Fruit fly (Drosophila melanogaster) whole organism, pupa: ENCODE results near the gene Cad86C.

ENCODE experiments used
- CG10348 ChIP-seq: fragments of 200-800 bp; sonication (Bioruptor generic); IDR thresholded peaks from 2 replicates; pipeline ENCODE4 v1.3.6; 2022; ENCODE audit warnings: missing biosample characterization, missing genetic modification characterization
- CG12605 ChIP-seq: fragments of 200-800 bp; sonication (Bioruptor generic); IDR thresholded peaks from 2 replicates; pipeline ENCODE4 v1.3.6; 2022; ENCODE audit warnings: missing biosample characterization, missing genetic modification characterization
- CG13204 ChIP-seq: fragments of 200-800 bp; sonication (Bioruptor generic); optimal IDR thresholded peaks from 2 replicates; lab custom pipeline; 2018; ENCODE audit warnings: missing biosample characterization, mild to moderate bottlenecking, missing genetic modification characterization, moderate library complexity
- CG14655 ChIP-seq: fragments of 200-800 bp; sonication (Bioruptor generic); optimal IDR thresholded peaks from 3 replicates; lab custom pipeline; 2017; ENCODE audit warnings: mild to moderate bottlenecking, missing biosample characterization, missing genetic modification reagents, missing genetic modification characterization
- CG15710 ChIP-seq: fragments of 200-800 bp; sonication (Bioruptor generic); optimal IDR thresholded peaks from 2 replicates; lab custom pipeline; 2018; ENCODE audit warnings: missing biosample characterization, mild to moderate bottlenecking, missing genetic modification characterization, moderate library complexity
- CG17806 ChIP-seq: fragments of 200-800 bp; sonication (Bioruptor generic); optimal IDR thresholded peaks from 2 replicates; lab custom pipeline; 2018; ENCODE audit warnings: missing biosample characterization, mild to moderate bottlenecking, missing genetic modification characterization, moderate library complexity
- CG32121 ChIP-seq: fragments of 200-800 bp; sonication (Bioruptor generic); IDR thresholded peaks from 2 replicates; pipeline ENCODE4 v1.3.6; 2022; ENCODE audit warnings: missing biosample characterization, missing genetic modification characterization
- CG34367 ChIP-seq: fragments of 200-800 bp; sonication (Bioruptor generic); optimal IDR thresholded peaks from 2 replicates; lab custom pipeline; 2018; ENCODE audit warnings: missing biosample characterization, mild to moderate bottlenecking, missing genetic modification characterization
- CG4496 ChIP-seq: fragments of 200-800 bp; sonication (Bioruptor generic); IDR thresholded peaks from 3 replicates; pipeline ENCODE4 v1.3.6; 2022; ENCODE audit warnings: missing biosample characterization, missing genetic modification characterization
- CG8159 ChIP-seq: fragments of 200-800 bp; sonication (Bioruptor generic); optimal IDR thresholded peaks from 3 replicates; lab custom pipeline; 2018; ENCODE audit warnings: missing biosample characterization, mild to moderate bottlenecking, missing genetic modification characterization, moderate library complexity
- CG8301 ChIP-seq: fragments of 200-800 bp; sonication (Bioruptor generic); optimal IDR thresholded peaks from 2 replicates; lab custom pipeline; 2018; ENCODE audit warnings: missing biosample characterization, mild to moderate bottlenecking, missing genetic modification characterization
- CG9948 ChIP-seq: fragments of 200-800 bp; sonication (Bioruptor generic); optimal IDR thresholded peaks from 2 replicates; lab custom pipeline; 2018; ENCODE audit warnings: missing biosample characterization, mild to moderate bottlenecking, missing genetic modification characterization, moderate library complexity
- D1 ChIP-seq: fragments of 200-800 bp; sonication (Bioruptor generic); optimal IDR thresholded peaks from 2 replicates; lab custom pipeline; 2018; ENCODE audit warnings: missing biosample characterization, mild to moderate bottlenecking, missing genetic modification characterization, moderate library complexity
- EcR ChIP-seq: fragments of 200-800 bp; sonication (Bioruptor generic); optimal IDR thresholded peaks from 3 replicates; lab custom pipeline; 2019; ENCODE audit warnings: missing biosample characterization, missing genetic modification characterization, mild to moderate bottlenecking, moderate library complexity, missing genetic modification reagents
- Ets98B ChIP-seq: fragments of 200-800 bp; sonication (Bioruptor generic); IDR thresholded peaks from 2 replicates; pipeline ENCODE4 v1.3.6; 2022; ENCODE audit warnings: missing biosample characterization, missing genetic modification characterization
- Pif1A ChIP-seq: fragments of 200-800 bp; sonication (Bioruptor generic); optimal IDR thresholded peaks from 3 replicates; lab custom pipeline; 2016; ENCODE audit warnings: missing biosample characterization, missing genetic modification characterization
- Pif1B ChIP-seq: fragments of 200-800 bp; sonication (Bioruptor generic); optimal IDR thresholded peaks from 3 replicates; lab custom pipeline; 2016; ENCODE audit warnings: missing biosample characterization, missing genetic modification characterization
- Snoo ChIP-seq: fragments of 200-800 bp; sonication (Bioruptor generic); optimal IDR thresholded peaks from 3 replicates; lab custom pipeline; 2017; ENCODE audit warnings: missing biosample characterization, mild to moderate bottlenecking, missing genetic modification characterization, inconsistent platforms
- fd96Ca ChIP-seq: fragments of 200-800 bp; sonication (Bioruptor generic); IDR thresholded peaks from 3 replicates; pipeline ENCODE4 v1.3.6; 2022; ENCODE audit warnings: missing biosample characterization, missing genetic modification characterization
- gl ChIP-seq: fragments of 200-800 bp; sonication (Bioruptor generic); optimal IDR thresholded peaks from 2 replicates; lab custom pipeline; 2018; ENCODE audit warnings: missing biosample characterization, mild to moderate bottlenecking, missing genetic modification characterization
- rn ChIP-seq: fragments of 200-800 bp; sonication (Bioruptor generic); IDR thresholded peaks from 2 replicates; pipeline ENCODE4 v1.3.6; 2022; ENCODE audit warnings: missing biosample characterization, missing genetic modification characterization

Gene Cad86C

DNA sequence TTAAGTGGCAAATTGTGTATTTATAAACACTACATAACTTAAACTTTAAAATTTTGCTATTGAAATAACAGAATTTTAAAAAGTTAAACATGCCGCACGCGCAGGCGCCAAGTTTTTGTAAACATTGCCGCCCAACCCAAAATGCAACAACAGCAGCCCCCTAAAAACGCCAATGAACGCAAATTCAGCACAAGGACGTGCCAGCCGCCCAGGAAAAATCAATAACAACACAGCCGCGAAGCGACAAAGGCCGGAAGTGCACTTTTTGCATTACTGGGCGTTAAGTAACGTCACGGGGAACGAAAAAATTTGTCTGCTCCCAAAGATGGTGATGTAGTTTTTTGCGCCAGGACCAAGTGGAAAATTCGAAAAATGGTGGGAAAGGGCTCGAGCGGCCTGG lies 45.9 kb downstream of the Cad86C start, which contains the start of gene CG4596:
Gene CG4596 (plus strand): TSS at position 219 of the 400 bp plus-strand sequence.
- no peak for TF ChIP-seq CG17806 (tag; lab: Kevin White, UChicago)
- no peak for TF ChIP-seq fd96Ca (GFP tag; lab: Robert Waterston, UW)
- no peak for TF ChIP-seq EcR (GFP tag; lab: Kevin White, UChicago)
- no peak for TF ChIP-seq CG10348 (GFP tag; lab: Robert Waterston, UW)

DNA sequence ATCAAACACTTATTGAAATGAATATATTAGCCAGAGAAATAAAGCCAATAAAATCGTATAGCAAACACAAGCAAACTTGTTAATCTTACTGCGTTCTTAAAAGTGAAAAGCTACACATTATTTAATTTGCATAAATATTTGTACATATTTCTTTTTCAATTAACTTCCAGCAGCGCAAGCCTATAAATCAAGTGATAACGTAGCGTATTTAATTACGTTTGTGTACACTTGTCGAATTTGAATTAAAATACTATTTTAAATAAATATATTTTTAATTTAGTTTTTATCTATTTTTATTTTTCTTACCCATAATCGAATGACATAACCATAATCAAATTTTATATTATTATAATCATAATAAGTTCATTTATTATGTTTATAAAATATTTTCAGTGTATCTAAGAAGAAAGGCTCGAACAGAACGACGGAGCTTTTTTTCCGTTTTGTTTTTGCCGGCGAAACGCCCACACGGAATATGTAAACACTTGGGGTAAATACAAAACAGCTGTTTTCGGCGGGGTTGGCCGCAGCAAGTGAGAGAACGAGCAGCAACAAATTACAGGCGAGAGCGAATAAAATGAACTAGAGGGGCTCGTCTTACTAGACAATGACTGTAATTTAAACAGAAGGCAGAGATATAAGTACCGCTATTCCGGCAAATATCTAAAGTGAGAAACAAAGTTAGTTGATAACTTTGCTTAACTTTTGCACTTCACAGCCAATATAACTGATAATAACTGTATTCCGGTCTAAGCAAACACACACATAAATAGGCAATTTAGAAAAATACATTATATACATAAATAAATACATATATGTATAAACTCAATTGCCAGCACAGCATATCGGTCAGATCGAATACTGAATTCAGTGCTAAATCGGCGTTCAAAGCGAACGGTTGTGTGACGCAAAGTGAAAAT lies 48.9 kb downstream of the Cad86C start, which contains the start of gene Sodh2:
Gene Sodh2 (plus strand): TSS at position 870 of the 920 bp plus-strand sequence.
- peak; percentile 88 for TF ChIP-seq CG4496
- peak; percentile 17 for TF ChIP-seq gl (tag; lab: Kevin White, UChicago)
- peak; percentile 53 for TF ChIP-seq CG15710 (tag; lab: Kevin White, UChicago)
- TF ChIP-seq EcR (GFP tag; lab: Kevin White, UChicago), result no peak
- TF ChIP-seq CG9948 (tag; lab: Kevin White, UChicago), result peak; percentile 61
- TF ChIP-seq Ets98B (GFP tag; lab: Robert Waterston, UW), result peak; percentile 90
- peak; percentile 62 for TF ChIP-seq Pif1B (GFP tag; lab: Kevin White, UChicago)
- peak; percentile 91 for TF ChIP-seq fd96Ca (GFP tag; lab: Robert Waterston, UW)
- TF ChIP-seq CG32121, result peak; percentile 82
- no peak for TF ChIP-seq CG34367 (tag; lab: Kevin White, UChicago)
- TF ChIP-seq CG8159 (tag; lab: Kevin White, UChicago), result peak; percentile 73
- TF ChIP-seq CG8301 (tag; lab: Kevin White, UChicago), result peak; percentile 33
- peak; percentile 82 for TF ChIP-seq D1 (tag; lab: Kevin White, UChicago)
- TF ChIP-seq Snoo (tag; lab: Kevin White, UChicago), result peak; percentile 64
- TF ChIP-seq Pif1A (GFP tag; lab: Kevin White, UChicago), result peak; percentile 64
- TF ChIP-seq rn, result peak; percentile 36; the same call in 1 of the 2 replicates
- peak; percentile 13 for TF ChIP-seq CG13204 (GFP tag; lab: Kevin White, UChicago)
- peak; percentile 71 for TF ChIP-seq CG10348 (GFP tag; lab: Robert Waterston, UW)
- TF ChIP-seq CG14655 (GFP tag; lab: Kevin White, UChicago), result peak; percentile 61
- peak; percentile 50 for TF ChIP-seq CG17806 (tag; lab: Kevin White, UChicago)
- peak; percentile 50 for TF ChIP-seq CG12605

DNA sequence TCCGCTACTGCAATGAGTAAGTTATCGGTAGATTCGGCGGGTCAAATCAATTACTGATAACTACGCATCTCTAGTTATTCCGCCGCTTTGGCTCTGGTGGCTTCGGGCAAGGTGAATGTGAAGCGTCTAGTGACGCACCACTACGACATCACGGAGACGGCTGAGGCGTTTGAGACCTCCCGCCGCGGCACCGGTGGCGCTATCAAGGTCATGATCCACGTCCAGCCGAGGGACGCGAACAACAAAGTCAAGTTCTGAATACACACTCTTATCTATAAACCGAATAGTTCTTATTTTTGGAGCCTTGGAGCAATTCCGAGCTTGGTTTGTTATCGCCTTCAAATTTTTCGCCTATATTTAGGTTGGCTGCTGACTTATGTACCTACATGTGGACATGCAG lies 50.9 kb downstream of the Cad86C start:
- TF ChIP-seq Pif1A (GFP tag; lab: Kevin White, UChicago) (no peak), rn (no peak), CG13204 (GFP tag; lab: Kevin White, UChicago) (no peak)

DNA sequence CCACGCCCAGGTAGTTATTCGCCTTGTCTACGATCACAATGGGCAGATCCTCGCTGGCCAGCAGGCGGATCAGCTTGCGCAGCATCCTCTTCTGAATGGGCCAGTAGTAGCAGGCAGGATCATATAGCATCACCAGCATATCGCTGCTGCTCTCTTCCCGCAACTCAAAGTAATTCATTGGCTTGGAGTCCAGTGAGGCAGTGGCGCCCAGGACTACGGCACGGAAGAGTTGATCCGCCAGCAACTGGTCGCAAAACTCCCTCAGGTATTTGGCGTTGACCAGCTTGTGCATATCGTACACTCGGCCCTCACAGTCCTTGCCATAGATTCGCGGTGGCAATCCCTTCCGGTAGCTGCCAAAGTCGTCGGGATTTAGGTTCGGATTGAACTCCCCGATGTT lies 51.7 kb downstream of the Cad86C start:
- TF ChIP-seq fd96Ca (GFP tag; lab: Robert Waterston, UW), result no peak
- TF ChIP-seq CG12605, result no peak
- no peak for TF ChIP-seq CG8301 (tag; lab: Kevin White, UChicago)
- TF ChIP-seq EcR (GFP tag; lab: Kevin White, UChicago), result no peak
- no peak for TF ChIP-seq CG8159 (tag; lab: Kevin White, UChicago)
- TF ChIP-seq CG32121, result no peak
- TF ChIP-seq CG34367 (tag; lab: Kevin White, UChicago), result no peak
- TF ChIP-seq gl (tag; lab: Kevin White, UChicago), result no peak
- TF ChIP-seq Pif1B (GFP tag; lab: Kevin White, UChicago), result no peak
- TF ChIP-seq CG15710 (tag; lab: Kevin White, UChicago), result no peak

DNA sequence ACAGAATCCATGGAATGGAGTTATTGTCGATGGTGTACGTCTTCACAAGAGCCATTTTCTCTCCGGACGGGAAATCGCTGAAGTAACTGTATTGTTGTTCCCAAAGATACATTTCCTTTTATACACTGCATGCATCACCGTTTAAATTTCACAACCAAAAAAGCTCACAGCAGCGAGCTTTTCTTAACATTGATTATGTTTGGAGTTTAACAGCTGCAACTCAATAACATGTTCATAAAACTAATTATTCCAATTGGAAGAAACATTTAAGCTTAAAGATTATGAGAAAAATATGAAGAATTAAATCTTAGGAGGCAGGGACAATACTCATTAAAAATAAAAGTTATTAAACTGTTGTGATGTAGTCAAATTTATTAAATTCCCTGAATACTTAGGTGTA lies 52.3 kb downstream of the Cad86C start, which contains the start of gene CG14695:
Gene CG14695 (minus strand): TSS at position 101 of the 400 bp plus-strand sequence.
- TF ChIP-seq CG14655 (GFP tag; lab: Kevin White, UChicago), result no peak
- no peak for TF ChIP-seq CG13204 (GFP tag; lab: Kevin White, UChicago)
- no peak for TF ChIP-seq EcR (GFP tag; lab: Kevin White, UChicago)
- TF ChIP-seq CG10348 (GFP tag; lab: Robert Waterston, UW), result no peak
- TF ChIP-seq CG17806 (tag; lab: Kevin White, UChicago), result no peak
- no peak for TF ChIP-seq fd96Ca (GFP tag; lab: Robert Waterston, UW)
- TF ChIP-seq CG9948 (tag; lab: Kevin White, UChicago), result no peak
- no peak for TF ChIP-seq Snoo (tag; lab: Kevin White, UChicago)
- TF ChIP-seq D1 (tag; lab: Kevin White, UChicago), result no peak

DNA sequence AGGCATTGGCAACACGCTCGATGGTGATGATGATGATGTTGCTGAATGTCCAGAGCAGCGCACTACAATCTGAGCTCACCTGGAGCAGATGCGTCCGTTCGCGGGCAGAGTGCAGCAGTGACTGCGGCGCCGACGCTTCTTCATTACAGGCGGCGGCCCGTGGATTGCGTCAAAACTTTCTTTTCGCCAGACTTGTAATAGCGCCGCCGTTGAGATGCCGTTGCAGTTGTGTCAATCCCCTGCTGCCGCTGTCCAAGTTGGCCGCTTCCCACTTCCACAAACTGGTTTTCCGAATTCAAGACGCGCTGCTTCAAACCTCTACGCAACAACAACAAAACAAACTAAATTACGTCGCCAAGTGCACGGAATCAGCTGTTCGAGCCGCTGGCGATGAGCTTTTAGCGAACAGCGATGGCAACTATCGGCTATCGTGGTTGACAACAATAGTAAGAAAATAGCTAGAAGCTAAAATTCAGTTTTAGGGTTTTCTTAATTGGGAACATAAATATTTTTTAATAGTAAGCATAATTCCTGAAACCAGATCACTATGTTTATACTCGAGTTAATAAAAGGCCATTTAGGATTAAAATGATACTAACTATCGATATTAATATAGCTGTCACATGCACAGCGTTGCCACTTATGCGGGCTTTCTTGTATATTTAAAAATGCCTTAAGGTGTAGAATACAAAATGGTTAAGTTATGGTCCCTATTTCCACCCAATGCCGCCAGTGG lies 55.1 kb downstream of the Cad86C start, which contains the start of gene Tpc1:
Gene Tpc1 (minus strand): TSS at position 365 of the 736 bp plus-strand sequence.
- TF ChIP-seq CG8159 (tag; lab: Kevin White, UChicago) (no peak), D1 (tag; lab: Kevin White, UChicago) (no peak), Ets98B (GFP tag; lab: Robert Waterston, UW) (peak; percentile 27; the same call in 1 of the 2 replicates), gl (tag; lab: Kevin White, UChicago) (no peak), CG8301 (tag; lab: Kevin White, UChicago) (peak; percentile 4), CG15710 (tag; lab: Kevin White, UChicago) (peak; percentile 5), CG34367 (tag; lab: Kevin White, UChicago) (no peak), CG12605 (no peak; the same call in 1 of the 2 replicates), Pif1A (GFP tag; lab: Kevin White, UChicago) (no peak), Snoo (tag; lab: Kevin White, UChicago) (peak; percentile 61), CG9948 (tag; lab: Kevin White, UChicago) (no peak), CG13204 (GFP tag; lab: Kevin White, UChicago) (peak; percentile 95), fd96Ca (GFP tag; lab: Robert Waterston, UW) (no peak), EcR (GFP tag; lab: Kevin White, UChicago) (peak; percentile 53), CG32121 (no peak)
- TF ChIP-seq, all 21 proteins: peak for 6
